Worm (Caenorhabditis elegans): ENCODE measurements around the gene F17C11.13.

The F17C11.13 gene

DNA sequence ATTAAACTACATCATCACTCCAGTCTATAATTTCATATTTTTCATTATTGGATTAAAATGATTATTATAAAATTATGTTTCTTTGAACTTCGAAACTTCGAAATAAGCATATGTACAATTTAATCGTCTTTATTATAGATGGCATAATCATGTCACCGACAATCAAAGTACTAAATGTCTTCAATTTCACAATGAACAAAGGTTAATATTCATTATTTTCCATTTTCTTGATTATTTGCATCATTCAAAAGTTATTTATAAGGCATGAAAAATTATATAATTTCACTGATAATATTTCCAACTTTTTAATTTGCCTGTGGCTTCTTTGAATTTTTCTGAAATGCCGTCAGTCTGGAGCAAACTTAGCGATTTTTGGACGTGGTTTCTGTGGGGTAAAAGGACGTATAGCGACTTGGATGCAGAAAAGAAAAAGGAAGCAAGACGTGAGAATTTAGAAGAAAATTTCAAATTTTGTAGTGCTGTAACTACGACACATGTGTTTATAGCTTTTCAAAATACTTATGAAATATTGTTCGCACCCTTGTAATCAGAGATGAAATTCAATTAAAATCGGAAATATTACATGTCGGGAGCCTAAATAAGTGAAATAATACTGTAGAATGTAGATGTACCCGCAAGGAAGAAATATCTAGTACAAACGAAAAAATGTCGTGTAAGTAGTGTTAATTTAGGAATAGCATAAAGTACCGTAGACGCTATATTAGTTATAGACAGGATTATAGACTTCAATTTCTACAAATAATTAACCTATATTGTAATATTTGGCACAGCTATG, at the start of gene F17C11.13:
Gene F17C11.13, plus strand, starts transcription at position 243 of the 796 bp plus-strand sequence.
- TF ChIP-seq him-1 (tag; optimal IDR thresholded peaks at IDR 0.05) = no peak
- TF ChIP-seq W03F9.2 (tag; optimal IDR thresholded peaks at IDR 0.05) = no peak
- TF ChIP-seq dao-5 (tag; optimal IDR thresholded peaks at IDR 0.05) = no peak

ce11 chrV:10909071-10909470, 46.7 kb upstream of the F17C11.13 start, which contains the start of gene zzz-1:
Gene zzz-1 (minus strand): TSS chrV:10909171.
- TF ChIP-seq W03F9.2 (tag; optimal IDR thresholded peaks at IDR 0.05) (no peak), dao-5 (tag; optimal IDR thresholded peaks at IDR 0.05) (no peak), him-1 (tag; optimal IDR thresholded peaks at IDR 0.05) (no peak)

DNA sequence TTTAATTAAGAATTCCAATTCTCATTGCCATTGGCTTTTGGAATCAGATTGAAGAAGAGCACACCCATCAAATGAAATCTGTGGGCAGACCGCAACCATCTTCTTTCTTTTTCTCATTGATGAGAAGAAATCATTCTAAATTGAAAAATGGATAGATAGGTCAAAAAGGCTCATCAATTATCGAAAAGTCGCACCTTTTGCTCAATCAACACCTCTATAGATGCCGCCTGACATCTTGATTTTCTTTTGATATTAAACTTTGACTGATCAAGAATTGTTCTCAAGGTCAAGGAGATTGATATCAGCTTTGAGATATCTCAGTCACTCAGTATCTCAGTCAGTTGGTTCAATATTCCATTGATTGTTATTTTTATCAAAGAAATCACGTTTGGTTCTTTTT, 45.8 kb upstream of the F17C11.13 start:
- TF ChIP-seq dao-5 (tag; optimal IDR thresholded peaks at IDR 0.05) (no peak), W03F9.2 (tag; optimal IDR thresholded peaks at IDR 0.05) (no peak), him-1 (tag; optimal IDR thresholded peaks at IDR 0.05) (no peak)

DNA sequence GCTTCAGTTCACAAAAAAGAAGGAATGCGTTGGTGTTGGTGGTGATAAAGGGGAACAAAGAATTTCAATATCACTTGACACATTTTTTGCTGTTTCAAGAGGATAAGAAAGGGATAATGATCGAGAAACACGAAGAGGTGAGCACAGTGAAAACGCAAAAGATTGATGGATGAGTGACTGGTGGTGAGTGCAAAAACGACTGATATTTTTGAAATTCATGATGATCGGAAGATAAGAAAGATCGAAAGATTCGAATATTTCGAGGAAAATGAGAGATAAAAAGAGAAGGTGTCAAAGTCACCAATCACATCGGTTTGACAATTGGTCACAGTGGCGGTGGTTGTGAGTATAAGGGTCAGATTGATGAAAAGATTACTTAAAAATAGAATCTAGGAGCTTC, 39.8 kb upstream of the F17C11.13 start:
- no peak for TF ChIP-seq dao-5 (tag; optimal IDR thresholded peaks at IDR 0.05)
- TF ChIP-seq W03F9.2 (tag; optimal IDR thresholded peaks at IDR 0.05) = no peak
- TF ChIP-seq him-1 (tag; optimal IDR thresholded peaks at IDR 0.05) = no peak

DNA sequence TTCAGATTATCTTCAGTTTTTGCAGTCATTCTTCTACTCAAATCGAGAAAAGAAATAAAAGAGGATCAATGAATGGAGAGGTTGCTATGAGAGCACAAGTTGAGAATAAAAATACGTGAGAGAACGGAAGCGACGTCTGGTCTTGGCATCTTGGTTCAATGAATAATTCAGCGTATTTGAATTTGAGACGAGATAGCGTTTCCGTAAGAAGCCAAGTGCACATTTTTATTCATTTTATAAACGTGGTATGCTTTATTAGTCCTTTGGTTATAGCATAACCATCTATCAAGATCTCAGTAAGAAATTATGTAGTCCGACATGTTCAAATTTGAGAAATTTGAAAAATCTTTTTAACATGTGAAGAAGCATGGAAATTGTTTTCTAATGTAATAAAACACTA, 37.4 kb upstream of the F17C11.13 start, which contains the start of gene F58B4.2:
Gene F58B4.2, minus strand, starts transcription at position 101 of the 400 bp plus-strand sequence.
- TF ChIP-seq W03F9.2 (tag; optimal IDR thresholded peaks at IDR 0.05) (no peak), dao-5 (tag; optimal IDR thresholded peaks at IDR 0.05) (no peak), him-1 (tag; optimal IDR thresholded peaks at IDR 0.05) (no peak)

DNA sequence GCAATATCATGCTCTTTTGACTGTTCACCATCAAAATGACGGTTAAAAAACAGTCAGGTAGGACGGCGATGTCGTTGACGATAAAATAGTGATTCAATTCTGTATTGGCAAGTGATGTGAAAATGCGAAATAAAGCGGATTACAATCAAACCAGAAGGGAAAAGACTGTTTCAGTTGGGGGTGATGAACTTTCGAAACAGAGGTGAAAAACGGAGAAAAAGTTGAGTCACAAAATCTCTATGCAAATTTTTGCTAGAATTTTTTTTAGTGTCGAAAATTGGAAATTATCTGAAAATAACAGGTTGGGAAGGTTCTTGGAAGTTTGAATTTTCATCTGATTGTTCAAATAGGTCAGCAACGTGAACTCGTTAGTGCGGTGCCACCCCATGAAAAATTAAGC, 34.0 kb upstream of the F17C11.13 start, which contains the start of gene nas-31:
Gene nas-31, minus strand, starts transcription at position 101 of the 400 bp plus-strand sequence.
- no peak for TF ChIP-seq him-1 (tag; optimal IDR thresholded peaks at IDR 0.05)
- no peak for TF ChIP-seq W03F9.2 (tag; optimal IDR thresholded peaks at IDR 0.05)
- no peak for TF ChIP-seq dao-5 (tag; optimal IDR thresholded peaks at IDR 0.05)

DNA sequence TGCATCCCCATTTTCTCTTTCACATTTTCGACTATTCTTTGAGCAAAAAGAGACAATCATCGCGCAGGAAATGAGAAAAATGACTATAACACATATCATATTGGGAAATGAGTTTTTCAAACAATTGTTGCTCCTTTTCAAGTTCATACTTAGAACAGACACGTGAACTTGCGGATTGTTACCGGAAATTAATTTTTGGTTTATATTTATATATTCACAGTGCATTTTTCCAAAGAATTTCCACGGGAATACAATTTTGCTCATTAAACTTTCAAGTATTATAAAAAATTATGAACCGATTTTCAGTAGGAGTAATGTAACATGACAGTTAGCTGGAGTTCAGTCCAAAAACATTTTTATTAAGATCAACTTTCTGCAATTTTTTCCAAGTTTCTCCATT, 32.5 kb upstream of the F17C11.13 start, which contains the start of gene F58B4.7:
Gene F58B4.7, minus strand, starts transcription at position 101 of the 400 bp plus-strand sequence.
- no peak for TF ChIP-seq dao-5 (tag; optimal IDR thresholded peaks at IDR 0.05)
- TF ChIP-seq W03F9.2 (tag; optimal IDR thresholded peaks at IDR 0.05) = no peak
- TF ChIP-seq him-1 (tag; optimal IDR thresholded peaks at IDR 0.05) = no peak

- TF ChIP-seq dao-5 (tag; optimal IDR thresholded peaks at IDR 0.05) (no peak), him-1 (tag; optimal IDR thresholded peaks at IDR 0.05) (no peak), W03F9.2 (tag; optimal IDR thresholded peaks at IDR 0.05) (no peak)
Measured at ce11 chrV:10924731-10925130, 31.0 kb upstream of the F17C11.13 start, which contains the start of gene F58B4.6. Gene F58B4.6 (plus strand): TSS chrV:10925031.

DNA sequence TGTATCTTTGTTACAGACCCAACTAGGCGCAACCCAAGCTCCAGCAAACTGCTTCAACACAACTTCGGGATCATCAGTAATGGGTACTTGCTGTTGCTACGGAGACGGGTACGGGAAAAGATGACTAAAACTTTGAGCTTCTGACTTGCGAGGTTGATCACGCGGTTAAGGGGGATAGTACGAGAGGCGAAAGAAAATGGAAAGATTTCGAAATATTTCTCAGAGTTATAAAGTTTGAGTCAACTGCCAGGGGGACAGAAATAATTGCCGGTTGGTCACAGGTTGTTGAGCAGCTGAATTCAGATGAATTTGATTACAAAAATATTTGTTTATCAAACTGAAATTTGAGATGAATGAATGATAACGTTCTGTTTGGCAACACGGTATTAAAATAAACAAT, 30.1 kb upstream of the F17C11.13 start:
- TF ChIP-seq W03F9.2 (tag; optimal IDR thresholded peaks at IDR 0.05) (no peak), dao-5 (tag; optimal IDR thresholded peaks at IDR 0.05) (no peak), him-1 (tag; optimal IDR thresholded peaks at IDR 0.05) (no peak)

ce11 chrV:10929511-10929910, 26.2 kb upstream of the F17C11.13 start, which contains the start of gene F58B4.3:
Gene F58B4.3 (plus strand): TSS chrV:10929811.
- TF ChIP-seq W03F9.2 (tag; optimal IDR thresholded peaks at IDR 0.05) (no peak), dao-5 (tag; optimal IDR thresholded peaks at IDR 0.05) (no peak), him-1 (tag; optimal IDR thresholded peaks at IDR 0.05) (no peak)

DNA sequence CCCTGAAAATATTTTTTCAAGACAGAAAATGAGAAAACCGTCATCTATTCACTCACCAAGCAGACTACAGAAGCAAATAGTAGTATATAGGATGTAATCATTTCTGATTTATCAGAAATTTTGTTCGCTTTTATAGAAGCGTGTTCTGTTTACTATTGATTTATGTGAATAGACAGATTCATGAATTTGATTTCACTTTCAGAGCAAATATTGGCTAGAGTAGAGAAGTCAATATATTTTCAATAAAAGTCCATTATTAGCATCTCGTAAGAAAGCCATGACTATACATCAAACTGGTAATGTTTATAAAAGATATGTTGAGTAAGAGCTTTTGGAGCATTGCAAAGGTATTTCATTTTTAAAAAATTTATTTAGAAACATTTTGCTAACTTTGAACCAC, 24.5 kb upstream of the F17C11.13 start, which contains the start of gene scvp-1:
Gene scvp-1, minus strand, starts transcription at position 101 of the 400 bp plus-strand sequence.
- TF ChIP-seq him-1 (tag; optimal IDR thresholded peaks at IDR 0.05) (no peak), dao-5 (tag; optimal IDR thresholded peaks at IDR 0.05) (no peak), W03F9.2 (tag; optimal IDR thresholded peaks at IDR 0.05) (no peak)

- no peak for TF ChIP-seq him-1 (tag; optimal IDR thresholded peaks at IDR 0.05)
- no peak for TF ChIP-seq dao-5 (tag; optimal IDR thresholded peaks at IDR 0.05)
- peak; percentile 21 for TF ChIP-seq W03F9.2 (tag; optimal IDR thresholded peaks at IDR 0.05)
Measured at ce11 chrV:10932411-10932810, 23.3 kb upstream of the F17C11.13 start, which contains the start of gene F58B4.5. Gene F58B4.5 (plus strand): TSS chrV:10932693.

DNA sequence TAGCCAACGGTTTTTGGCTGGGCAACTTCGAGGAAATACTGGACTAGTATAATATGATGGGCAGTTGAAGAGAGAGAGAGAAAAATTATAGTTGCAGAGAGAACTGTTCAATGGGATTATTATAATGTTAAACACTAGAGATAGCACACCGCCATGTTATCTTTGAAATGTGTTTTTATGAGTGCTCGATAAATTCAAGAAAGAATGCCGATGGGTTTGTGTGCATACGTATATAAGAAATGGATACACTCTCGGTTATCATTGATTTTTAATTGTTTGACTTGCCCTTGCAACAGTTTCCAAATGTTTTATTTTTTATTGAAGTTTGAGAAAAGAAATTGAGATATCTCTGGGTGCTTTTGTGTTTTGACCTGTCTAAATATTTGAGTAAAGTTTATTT, 19.0 kb upstream of the F17C11.13 start, which contains the start of gene F17C11.12:
Gene F17C11.12, minus strand, starts transcription at position 240 of the 400 bp plus-strand sequence.
- TF ChIP-seq him-1 (tag; optimal IDR thresholded peaks at IDR 0.05) (no peak), dao-5 (tag; optimal IDR thresholded peaks at IDR 0.05) (no peak), W03F9.2 (tag; optimal IDR thresholded peaks at IDR 0.05) (no peak)

DNA sequence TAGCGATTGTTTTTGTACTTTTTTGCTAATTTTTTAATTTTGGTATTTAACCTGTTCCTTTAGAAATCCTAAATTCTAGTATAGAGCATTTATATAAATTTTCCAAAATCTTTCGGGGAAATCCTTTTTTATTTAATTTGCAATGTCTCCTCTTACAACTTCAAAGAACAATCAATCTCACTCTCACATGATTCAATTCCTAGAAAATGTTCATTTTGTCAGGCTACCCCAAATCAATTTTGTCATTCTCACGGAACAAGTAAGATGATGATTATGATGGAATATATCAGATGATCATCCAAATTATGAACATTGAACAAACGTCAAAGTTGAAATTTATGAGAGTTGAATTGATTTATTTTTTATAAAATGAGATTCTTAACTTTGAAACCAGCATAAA, 18.4 kb upstream of the F17C11.13 start:
- TF ChIP-seq W03F9.2 (tag; optimal IDR thresholded peaks at IDR 0.05) = peak; percentile 10
- no peak for TF ChIP-seq dao-5 (tag; optimal IDR thresholded peaks at IDR 0.05)
